Fruit fly (Drosophila melanogaster) whole organism, embryonic: ENCODE data around the gene CG3071.
A peak's percentile ranks its signal among the peaks of the same experiment; 100 is the strongest.

ENCODE experiments used
- Aef1 ChIP-seq: fragments of 200-800 bp; sonication (Bioruptor generic); IDR thresholded peaks from 3 replicates; pipeline ENCODE4 v1.3.6; 2022; ENCODE audit warnings: missing biosample characterization, missing genetic modification characterization
- CG10959 ChIP-seq: fragments of 200-800 bp; sonication (Bioruptor generic); IDR thresholded peaks from 2 replicates; pipeline ENCODE4 v1.3.6; 2022; ENCODE audit warnings: missing biosample characterization, missing genetic modification characterization
- CG11398 ChIP-seq: fragments of 200-800 bp; sonication (Bioruptor generic); optimal IDR thresholded peaks from 2 replicates; lab custom pipeline; 2016; ENCODE audit warnings: missing biosample characterization, missing genetic modification characterization
- CG12236 ChIP-seq: fragments of 200-800 bp; sonication (Bioruptor generic); optimal IDR thresholded peaks from 2 replicates; lab custom pipeline; 2016; ENCODE audit warnings: missing biosample characterization, missing genetic modification characterization
- CG1647 ChIP-seq: fragments of 200-800 bp; sonication (Bioruptor generic); optimal IDR thresholded peaks from 3 replicates; lab custom pipeline; 2016; ENCODE audit warnings: missing biosample characterization, missing genetic modification characterization
- CG16813 ChIP-seq: fragments of 200-800 bp; sonication (Bioruptor generic); IDR thresholded peaks from 3 replicates; pipeline ENCODE4 v1.3.6; 2022; ENCODE audit warnings: missing biosample characterization, missing genetic modification characterization; ENCODE audit not compliant: partially characterized antibody
- CG17361 ChIP-seq: fragments of 200-800 bp; sonication (Bioruptor generic); IDR thresholded peaks from 3 replicates; pipeline ENCODE4 v1.3.6; 2022; ENCODE audit warnings: missing biosample characterization, missing genetic modification characterization
- CG18476 ChIP-seq: fragments of 200-800 bp; sonication (Bioruptor generic); optimal IDR thresholded peaks from 2 replicates; lab custom pipeline; 2016; ENCODE audit warnings: missing biosample characterization, mild to moderate bottlenecking, missing genetic modification characterization
- CG2678 ChIP-seq: fragments of 200-800 bp; sonication (Bioruptor generic); optimal IDR thresholded peaks from 3 replicates; lab custom pipeline; 2019; ENCODE audit warnings: missing biosample characterization, mild to moderate bottlenecking, missing genetic modification characterization, moderate library complexity
- CG2712 ChIP-seq: fragments of 200-800 bp; optimal IDR thresholded peaks from 3 replicates; lab custom pipeline; 2019; ENCODE audit warnings: missing biosample characterization, mild to moderate bottlenecking, missing genetic modification characterization, moderate library complexity
- CG6654 ChIP-seq: fragments of 200-800 bp; sonication (Bioruptor generic); optimal IDR thresholded peaks from 2 replicates; lab custom pipeline; 2017; ENCODE audit warnings: missing biosample characterization, mild to moderate bottlenecking, missing genetic modification characterization
- CG7963 ChIP-seq: fragments of 200-800 bp; sonication (Bioruptor generic); IDR thresholded peaks from 3 replicates; pipeline ENCODE4 v1.3.6; 2022; ENCODE audit warnings: missing biosample characterization, missing genetic modification characterization; ENCODE audit not compliant: partially characterized antibody
- Chrac-16 ChIP-seq: fragments of 200-800 bp; sonication (Bioruptor generic); optimal IDR thresholded peaks from 3 replicates; lab custom pipeline; 2016; ENCODE audit warnings: missing biosample characterization, missing genetic modification characterization
- D19B ChIP-seq: fragments of 200-800 bp; sonication (Bioruptor generic); optimal IDR thresholded peaks from 2 replicates; lab custom pipeline; 2017; ENCODE audit warnings: missing biosample characterization, mild to moderate bottlenecking, missing genetic modification characterization
- Dip2 ChIP-seq: fragments of 200-800 bp; sonication (Bioruptor generic); IDR thresholded peaks from 2 replicates; pipeline ENCODE4 v1.3.6; 2022; ENCODE audit warnings: missing biosample characterization, missing genetic modification characterization
- Dll ChIP-seq: fragments of 200-800 bp; sonication (Bioruptor generic); IDR thresholded peaks from 4 replicates; pipeline ENCODE4 v1.3.6; 2022; ENCODE audit warnings: missing biosample characterization, missing genetic modification characterization; ENCODE audit not compliant: partially characterized antibody
- Doc2 ChIP-seq: fragments of 200-800 bp; sonication (Bioruptor generic); IDR thresholded peaks from 2 replicates; pipeline ENCODE4 v1.3.6; 2022; ENCODE audit warnings: missing biosample characterization, missing genetic modification characterization
- Doc3 ChIP-seq: fragments of 200-800 bp; sonication (Bioruptor generic); IDR thresholded peaks from 3 replicates; pipeline ENCODE4 v1.3.6; 2022; ENCODE audit warnings: missing biosample characterization, missing genetic modification characterization; ENCODE audit not compliant: partially characterized antibody
- ERR ChIP-seq: fragments of 200-800 bp; sonication (Bioruptor generic); optimal IDR thresholded peaks from 2 replicates; lab custom pipeline; 2016; ENCODE audit warnings: missing biosample characterization, missing genetic modification characterization
- Fer2 ChIP-seq: fragments of 200-800 bp; sonication (Bioruptor generic); optimal IDR thresholded peaks from 2 replicates; lab custom pipeline; 2018; ENCODE audit warnings: missing biosample characterization, mild to moderate bottlenecking, missing genetic modification characterization, moderate library complexity
- Gug ChIP-seq: fragments of 200-800 bp; sonication (Bioruptor generic); IDR thresholded peaks from 4 replicates; pipeline ENCODE4 v1.3.6; 2022; ENCODE audit warnings: missing biosample characterization, missing genetic modification characterization
- HmgD ChIP-seq: fragments of 200-800 bp; sonication (Bioruptor generic); optimal IDR thresholded peaks from 3 replicates; lab custom pipeline; 2016; ENCODE audit warnings: missing biosample characterization, missing genetic modification characterization
- Hr39 ChIP-seq: fragments of >200 bp; optimal IDR thresholded peaks from 2 replicates; lab custom pipeline; 2017
- Lpt ChIP-seq: fragments of >200 bp; optimal IDR thresholded peaks from 2 replicates; lab custom pipeline; 2018; ENCODE audit warnings: missing biosample characterization, missing genetic modification characterization
- Mes4 ChIP-seq: fragments of 200-800 bp; sonication (Bioruptor generic); optimal IDR thresholded peaks from 2 replicates; lab custom pipeline; 2016; ENCODE audit warnings: missing biosample characterization, missing genetic modification characterization
- Opbp ChIP-seq: fragments of 200-800 bp; sonication (Bioruptor generic); IDR thresholded peaks from 3 replicates; pipeline ENCODE4 v1.3.6; 2022; ENCODE audit warnings: missing biosample characterization, missing genetic modification characterization; ENCODE audit not compliant: partially characterized antibody
- Poxn ChIP-seq: fragments of 200-800 bp; sonication (Bioruptor generic); IDR thresholded peaks from 2 replicates; pipeline ENCODE4 v1.3.6; 2022; ENCODE audit warnings: missing biosample characterization, missing genetic modification characterization
- Ravus ChIP-seq: fragments of 200-800 bp; sonication (Bioruptor generic); IDR thresholded peaks from 2 replicates; pipeline ENCODE4 v1.3.6; 2022; ENCODE audit warnings: missing biosample characterization, missing genetic modification characterization
- Six4 ChIP-seq: fragments of 200-800 bp; sonication (Bioruptor generic); optimal IDR thresholded peaks from 2 replicates; lab custom pipeline; 2016; ENCODE audit warnings: missing biosample characterization, missing genetic modification characterization
- amos ChIP-seq: fragments of 200-800 bp; sonication (Bioruptor generic); IDR thresholded peaks from 2 replicates; pipeline ENCODE4 v1.3.6; 2022; ENCODE audit warnings: missing biosample characterization, missing genetic modification characterization; ENCODE audit not compliant: partially characterized antibody
- bbx ChIP-seq: fragments of 200-800 bp; sonication (Bioruptor generic); IDR thresholded peaks from 2 replicates; pipeline ENCODE4 v1.3.6; 2022; ENCODE audit warnings: missing biosample characterization, missing genetic modification characterization; ENCODE audit not compliant: partially characterized antibody
- br ChIP-seq: fragments of >200 bp; optimal IDR thresholded peaks from 2 replicates; lab custom pipeline; 2017
- dmrt99B ChIP-seq: fragments of 200-800 bp; sonication (Bioruptor generic); optimal IDR thresholded peaks from 2 replicates; lab custom pipeline; 2018; ENCODE audit warnings: missing biosample characterization, mild to moderate bottlenecking, missing genetic modification characterization, moderate library complexity
- esg ChIP-seq: fragments of 200-800 bp; sonication (Bioruptor generic); conservative IDR thresholded peaks from 2 replicates; pipeline ENCODE4 v1.3.6; 2022; ENCODE audit warnings: missing biosample characterization, missing genetic modification characterization
- gsb ChIP-seq: fragments of 200-800 bp; sonication (Bioruptor generic); IDR thresholded peaks from 2 replicates; pipeline ENCODE4 v1.3.6; 2022; ENCODE audit warnings: missing biosample characterization, missing genetic modification characterization
- gsb-n ChIP-seq: fragments of 200-800 bp; sonication (Bioruptor generic); optimal IDR thresholded peaks from 3 replicates; lab custom pipeline; 2018; ENCODE audit warnings: missing biosample characterization, mild to moderate bottlenecking, missing genetic modification characterization
- hkb ChIP-seq, 2 experiments: fragments of 200-800 bp in 1 of 2; fragments of >200 bp in 1 of 2; sonication (Bioruptor generic) in 1 of 2; IDR thresholded peaks in 1 of 2; optimal IDR thresholded peaks in 1 of 2; 2 replicates each; pipeline versions ENCODE4 v1.3.6 to Lab custom; 2017 to 2022; ENCODE audit warnings: missing biosample characterization in 1 of 2, missing genetic modification characterization in 1 of 2
- lov ChIP-seq, 2 experiments: fragments of 200-800 bp in 1 of 2; fragments of >200 bp in 1 of 2; sonication (Bioruptor generic) in 1 of 2; IDR thresholded peaks in 1 of 2; optimal IDR thresholded peaks in 1 of 2; 2 replicates in 1 of 2; 3 replicates in 1 of 2; pipeline versions ENCODE4 v1.3.6 to Lab custom; 2017 to 2022; ENCODE audit warnings: missing biosample characterization in 1 of 2, missing genetic modification characterization in 1 of 2
- odd ChIP-seq: fragments of 200-800 bp; sonication (Bioruptor generic); optimal IDR thresholded peaks from 2 replicates; lab custom pipeline; 2017; ENCODE audit warnings: missing biosample characterization, mild to moderate bottlenecking, missing genetic modification characterization
- pita ChIP-seq: fragments of 200-800 bp; sonication (Bioruptor generic); optimal IDR thresholded peaks from 2 replicates; lab custom pipeline; 2017; ENCODE audit warnings: missing biosample characterization, mild to moderate bottlenecking, missing genetic modification characterization
- repo ChIP-seq: fragments of 200-800 bp; sonication (Bioruptor generic); optimal IDR thresholded peaks from 2 replicates; lab custom pipeline; 2016; ENCODE audit warnings: missing biosample characterization, missing genetic modification characterization
- sens ChIP-seq: fragments of 200-800 bp; sonication (Bioruptor generic); peaks from one replicate; lab custom pipeline; 2016; ENCODE audit warnings: missing biosample characterization, missing genetic modification characterization
- ssp ChIP-seq: fragments of 200-800 bp; sonication (Bioruptor generic); IDR thresholded peaks from 2 replicates; pipeline ENCODE4 v1.3.6; 2022; ENCODE audit warnings: missing biosample characterization, missing genetic modification characterization
- tup ChIP-seq: fragments of 200-800 bp; sonication (Bioruptor generic); optimal IDR thresholded peaks from 2 replicates; lab custom pipeline; 2016; ENCODE audit warnings: missing biosample characterization, mild to moderate bottlenecking, missing genetic modification characterization, moderate library complexity
- vnd ChIP-seq: fragments of 200-800 bp; sonication (Bioruptor generic); IDR thresholded peaks from 3 replicates; pipeline ENCODE4 v1.3.6; 2022; ENCODE audit warnings: missing biosample characterization, missing genetic modification characterization; ENCODE audit not compliant: partially characterized antibody
- vvl ChIP-seq: fragments of 200-800 bp; sonication (Bioruptor generic); IDR thresholded peaks from 2 replicates; pipeline ENCODE4 v1.3.6; 2022; ENCODE audit warnings: missing biosample characterization, missing genetic modification characterization
- wor ChIP-seq: fragments of 200-800 bp; sonication (Bioruptor generic); IDR thresholded peaks from 2 replicates; pipeline ENCODE4 v1.3.6; 2022; ENCODE audit warnings: missing biosample characterization, missing genetic modification characterization

Gene CG3071

dm6 chrX:2296230-2297044 lies 33.8 kb downstream of the CG3071 start (continued):
- TF ChIP-seq vvl (GFP tag; lab: Robert Waterston, UW) = peak; percentile 77
- peak; percentile 99 for TF ChIP-seq CG17361
- peak; percentile 92 for TF ChIP-seq Chrac-16
- peak; percentile 85 for TF ChIP-seq CG6654 (GFP tag; lab: Kevin White, UChicago)
- TF ChIP-seq esg = peak; percentile 82
- TF ChIP-seq amos (GFP tag; lab: Robert Waterston, UW) = peak; percentile 16; the same call in 1 of the 2 replicates
- peak; percentile 58 for TF ChIP-seq tup (GFP tag; lab: Kevin White, UChicago)
- peak; percentile 82 for TF ChIP-seq wor (GFP tag; lab: Robert Waterston, UW)
- TF ChIP-seq CG1647 (GFP tag; lab: Kevin White, UChicago) = peak; percentile 85
- TF ChIP-seq Mes4 (GFP tag; lab: Kevin White, UChicago) = peak; percentile 93
- TF ChIP-seq ssp (GFP tag; lab: Robert Waterston, UW) = peak; percentile 64
- TF ChIP-seq Lpt (GFP tag; lab: Kevin White, UChicago) = no peak
- TF ChIP-seq Aef1 (GFP tag; lab: Robert Waterston, UW) = peak; percentile 67
- no peak for TF ChIP-seq CG16813 (GFP tag; lab: Robert Waterston, UW)
- no peak for TF ChIP-seq hkb (optimal IDR thresholded peaks at IDR 0.05; lab: Kevin White, UChicago)
- peak; percentile 87 for TF ChIP-seq hkb (GFP tag; IDR thresholded peaks at IDR 0.05; lab: Robert Waterston, UW)
- TF ChIP-seq dmrt99B (tag; lab: Kevin White, UChicago) = peak; percentile 96
- TF ChIP-seq D19B = peak; percentile 84
- TF ChIP-seq Hr39 (lab: Kevin White, UChicago) = no peak
- no peak for TF ChIP-seq vnd (GFP tag; lab: Robert Waterston, UW)
- 0 out of 2 replicates have a peak, but pooled peaks have one; percentile 53 for TF ChIP-seq gsb (GFP tag; lab: Robert Waterston, UW)
- TF ChIP-seq Six4 (GFP tag; lab: Kevin White, UChicago) = peak; percentile 93
- no peak for TF ChIP-seq br (lab: Kevin White, UChicago)
- peak; percentile 90 for TF ChIP-seq repo
- TF ChIP-seq lov (optimal IDR thresholded peaks at IDR 0.05; lab: Kevin White, UChicago) = no peak
- TF ChIP-seq lov (GFP tag; IDR thresholded peaks at IDR 0.05; lab: Robert Waterston, UW) = 0 out of 3 replicates have a peak, but pooled peaks have one; percentile 56
- peak; percentile 91 for TF ChIP-seq CG12236 (GFP tag; lab: Kevin White, UChicago)
- peak; percentile 62 for TF ChIP-seq CG10959 (GFP tag; lab: Robert Waterston, UW)
- peak; percentile 88 for TF ChIP-seq HmgD (GFP tag; lab: Kevin White, UChicago)
- TF ChIP-seq Doc2 (GFP tag; lab: Robert Waterston, UW) = peak; percentile 55; the same call in 1 of the 2 replicates
- TF ChIP-seq Ravus (GFP tag; lab: Robert Waterston, UW) = peak; percentile 48
- peak; percentile 44; the same call in 1 of the 2 replicates for TF ChIP-seq Dip2 (GFP tag; lab: Robert Waterston, UW)
- TF ChIP-seq bbx (GFP tag; lab: Robert Waterston, UW) = no peak
- TF ChIP-seq Gug (GFP tag; lab: Robert Waterston, UW) = peak; percentile 76
- no peak for TF ChIP-seq Doc3 (GFP tag; lab: Robert Waterston, UW)
- TF ChIP-seq CG2678 (tag; lab: Kevin White, UChicago) = peak; percentile 96

DNA sequence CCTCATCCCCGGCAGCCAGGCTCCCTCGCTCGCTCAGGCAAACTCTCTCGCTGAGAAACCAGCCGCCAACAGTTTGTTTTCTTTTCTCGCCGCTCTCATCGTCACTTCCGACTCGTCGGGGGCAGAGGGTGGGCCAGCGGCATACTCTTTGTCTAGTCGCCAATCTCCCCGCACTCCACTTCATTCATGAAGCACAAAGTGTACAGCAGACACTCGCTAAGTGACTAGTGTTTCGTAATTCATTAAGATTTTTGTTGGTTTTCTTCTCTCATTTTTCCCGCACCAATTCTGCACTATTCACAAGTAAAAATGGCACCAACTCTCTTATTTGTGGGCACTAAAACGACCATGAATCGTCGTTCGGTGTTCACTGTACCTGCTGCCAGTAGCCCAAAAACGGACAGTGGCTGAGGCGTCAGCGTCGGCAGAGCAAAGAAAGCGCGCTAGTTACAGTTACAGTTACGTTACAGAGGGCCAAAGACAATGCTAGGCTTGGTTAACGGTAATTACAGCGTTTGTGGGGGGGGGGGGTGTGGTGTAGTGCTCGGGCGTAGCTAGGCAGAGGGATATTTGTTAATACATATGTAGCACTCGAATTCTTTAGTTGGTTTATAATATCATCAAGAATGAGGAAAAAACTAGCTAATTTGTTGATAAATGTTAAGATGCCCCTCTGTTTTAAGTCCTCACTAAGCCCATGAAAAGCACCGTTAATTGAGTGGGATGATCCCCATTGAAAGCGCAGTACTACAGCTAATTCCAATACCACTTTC lies 35.0 kb downstream of the CG3071 start:
- TF ChIP-seq pita (GFP tag; lab: Kevin White, UChicago) = no peak
- no peak for TF ChIP-seq Opbp (GFP tag; lab: Robert Waterston, UW)
- peak; percentile 89 for TF ChIP-seq Poxn (GFP tag; lab: Robert Waterston, UW)
- TF ChIP-seq Dll = no peak
- peak; percentile 98 for TF ChIP-seq odd (GFP tag; lab: Kevin White, UChicago)
- TF ChIP-seq Fer2 (tag; lab: Kevin White, UChicago) = peak; percentile 93
- no peak for TF ChIP-seq CG7963 (GFP tag; lab: Robert Waterston, UW)
- peak; percentile 98 for TF ChIP-seq ERR (GFP tag; lab: Kevin White, UChicago)
- TF ChIP-seq CG2712 = peak; percentile 98
- TF ChIP-seq CG18476 = peak; percentile 97
- peak; percentile 97 for TF ChIP-seq CG17361
- peak; percentile 98 for TF ChIP-seq CG11398 (GFP tag; lab: Kevin White, UChicago)
- TF ChIP-seq gsb-n (tag; lab: Kevin White, UChicago) = peak; percentile 98
- TF ChIP-seq sens (GFP tag; lab: Kevin White, UChicago) = peak; percentile 100
